Worm (Caenorhabditis elegans): ENCODE data around the gene nas-16.

- TF ChIP-seq nhr-28 (tag; optimal IDR thresholded peaks at IDR 0.05) (no peak), unc-130 (tag; optimal IDR thresholded peaks at IDR 0.05) (no peak), egl-27 (tag; optimal IDR thresholded peaks at IDR 0.05) (no peak), fkh-10 (GFP tag; optimal IDR thresholded peaks at IDR 0.05) (no peak), aly-2 (tag; optimal IDR thresholded peaks at IDR 0.05) (no peak), grh-1 (GFP tag; IDR thresholded peaks at IDR 0.05) (no peak), lsy-2 (tag; optimal IDR thresholded peaks at IDR 0.05) (no peak), nhr-237 (tag; optimal IDR thresholded peaks at IDR 0.05) (no peak), ama-1 (optimal IDR thresholded peaks at IDR 0.05) (no peak), lin-15B (tag; optimal IDR thresholded peaks at IDR 0.05) (no peak), pag-3 (tag; optimal IDR thresholded peaks at IDR 0.05; ENCODE audit: borderline replicate concordance, insufficient read depth) (no peak), nhr-90 (tag; optimal IDR thresholded peaks at IDR 0.05; ENCODE audit: poor library complexity) (no peak)
Measured at ce11 chrV:11385060-11385459, 7.1 kb upstream of the nas-16 start, which contains the start of gene col-154.

Measured in whole organism, L1 larva.